Worm (Caenorhabditis elegans): ENCODE measurements around the gene C04G6.4.

- TF ChIP-seq zag-1 (tag; optimal IDR thresholded peaks at IDR 0.05) = no peak
- no peak for TF ChIP-seq sox-4 (tag; optimal IDR thresholded peaks at IDR 0.05)
- no peak for TF ChIP-seq nhr-28 (tag; optimal IDR thresholded peaks at IDR 0.05)
- TF ChIP-seq ces-1 (GFP tag; optimal IDR thresholded peaks at IDR 0.05) = no peak
- TF ChIP-seq irx-1 (tag; optimal IDR thresholded peaks at IDR 0.05) = no peak
- no peak for TF ChIP-seq unc-62 (GFP tag; optimal IDR thresholded peaks at IDR 0.05)
- no peak for TF ChIP-seq ama-1 (optimal IDR thresholded peaks at IDR 0.05)
Measured at ce11 chrII:5112082-5112481, 28.8 kb upstream of the C04G6.4 start, which contains the start of gene F09C12.8.
